Fruit fly (Drosophila melanogaster) whole organism, embryonic: ENCODE measurements around the gene CG2147.

ENCODE experiments used
- Ada2b ChIP-seq: fragments of 200-800 bp; sonication (Bioruptor generic); IDR thresholded peaks from 2 replicates; pipeline ENCODE4 v1.3.6; 2022; ENCODE audit warnings: missing biosample characterization, missing genetic modification characterization
- Antp ChIP-seq: fragments of 200-800 bp; sonication (Bioruptor generic); optimal IDR thresholded peaks from 3 replicates; lab custom pipeline; 2016; ENCODE audit warnings: missing biosample characterization, missing genetic modification characterization
- CG10267 ChIP-seq: fragments of 200-800 bp; sonication (Bioruptor generic); optimal IDR thresholded peaks from 2 replicates; lab custom pipeline; 2018; ENCODE audit warnings: missing biosample characterization, mild to moderate bottlenecking, missing genetic modification characterization, moderate library complexity
- CG10654 ChIP-seq: fragments of 200-800 bp; sonication (Bioruptor generic); optimal IDR thresholded peaks from 2 replicates; lab custom pipeline; 2016; ENCODE audit warnings: missing biosample characterization, missing genetic modification characterization
- CG12299 ChIP-seq: fragments of 200-800 bp; sonication (Bioruptor generic); optimal IDR thresholded peaks from 2 replicates; lab custom pipeline; 2018; ENCODE audit warnings: missing biosample characterization, mild to moderate bottlenecking, missing genetic modification characterization
- CG12659 ChIP-seq: fragments of 200-800 bp; sonication (Bioruptor generic); optimal IDR thresholded peaks from 3 replicates; lab custom pipeline; 2017; ENCODE audit warnings: mild to moderate bottlenecking, missing biosample characterization, missing genetic modification reagents, missing genetic modification characterization
- CG15073 ChIP-seq: fragments of 200-800 bp; sonication (Bioruptor generic); optimal IDR thresholded peaks from 2 replicates; lab custom pipeline; 2016; ENCODE audit warnings: missing biosample characterization, missing genetic modification characterization
- CG16813 ChIP-seq: fragments of 200-800 bp; sonication (Bioruptor generic); IDR thresholded peaks from 3 replicates; pipeline ENCODE4 v1.3.6; 2022; ENCODE audit warnings: missing biosample characterization, missing genetic modification characterization; ENCODE audit not compliant: partially characterized antibody
- CG17186 ChIP-seq: fragments of 200-800 bp; sonication (Bioruptor generic); optimal IDR thresholded peaks from 3 replicates; lab custom pipeline; 2017; ENCODE audit warnings: missing biosample characterization, missing genetic modification reagents, missing genetic modification characterization
- CG18262 ChIP-seq: fragments of 200-800 bp; optimal IDR thresholded peaks from 3 replicates; lab custom pipeline; 2019; ENCODE audit warnings: missing biosample characterization, mild to moderate bottlenecking, missing genetic modification characterization, moderate library complexity
- CG2678 ChIP-seq: fragments of 200-800 bp; sonication (Bioruptor generic); optimal IDR thresholded peaks from 3 replicates; lab custom pipeline; 2019; ENCODE audit warnings: missing biosample characterization, mild to moderate bottlenecking, missing genetic modification characterization, moderate library complexity
- CG2889 ChIP-seq: fragments of 200-800 bp; sonication (Bioruptor generic); IDR thresholded peaks from 3 replicates; pipeline ENCODE4 v1.3.6; 2022; ENCODE audit warnings: missing biosample characterization, missing genetic modification characterization
- CG32532 ChIP-seq: fragments of 200-800 bp; sonication (Bioruptor generic); IDR thresholded peaks from 2 replicates; pipeline ENCODE4 v1.3.6; 2022; ENCODE audit warnings: missing biosample characterization, missing genetic modification characterization
- CG33557 ChIP-seq: fragments of 200-800 bp; sonication (Bioruptor generic); optimal IDR thresholded peaks from 2 replicates; lab custom pipeline; 2019; ENCODE audit warnings: missing biosample characterization, mild to moderate bottlenecking, missing genetic modification characterization, moderate library complexity
- CG3838 ChIP-seq: fragments of 200-800 bp; sonication (Bioruptor generic); optimal IDR thresholded peaks from 3 replicates; lab custom pipeline; 2016; ENCODE audit warnings: missing biosample characterization, missing genetic modification characterization
- CG42726 ChIP-seq: fragments of 200-800 bp; sonication (Bioruptor generic); IDR thresholded peaks from 2 replicates; pipeline ENCODE4 v1.3.6; 2022; ENCODE audit warnings: missing biosample characterization, missing genetic modification characterization; ENCODE audit not compliant: partially characterized antibody
- CG6654 ChIP-seq: fragments of 200-800 bp; sonication (Bioruptor generic); optimal IDR thresholded peaks from 2 replicates; lab custom pipeline; 2017; ENCODE audit warnings: missing biosample characterization, mild to moderate bottlenecking, missing genetic modification characterization
- CG7556 ChIP-seq: fragments of 200-800 bp; sonication (Bioruptor generic); optimal IDR thresholded peaks from 2 replicates; lab custom pipeline; 2017; ENCODE audit warnings: missing biosample characterization, mild to moderate bottlenecking, missing genetic modification characterization
- CG7928 ChIP-seq: fragments of 200-800 bp; sonication (Bioruptor generic); optimal IDR thresholded peaks from 2 replicates; lab custom pipeline; 2017; ENCODE audit warnings: missing biosample characterization, mild to moderate bottlenecking, missing genetic modification characterization
- CG7963 ChIP-seq: fragments of 200-800 bp; sonication (Bioruptor generic); IDR thresholded peaks from 3 replicates; pipeline ENCODE4 v1.3.6; 2022; ENCODE audit warnings: missing biosample characterization, missing genetic modification characterization; ENCODE audit not compliant: partially characterized antibody
- CG8944 ChIP-seq: fragments of 200-800 bp; sonication (Bioruptor generic); optimal IDR thresholded peaks from 3 replicates; lab custom pipeline; 2016; ENCODE audit warnings: missing biosample characterization, missing genetic modification characterization
- CG9609 ChIP-seq: fragments of 200-800 bp; sonication (Bioruptor generic); optimal IDR thresholded peaks from 3 replicates; lab custom pipeline; 2016; ENCODE audit warnings: missing biosample characterization, missing genetic modification characterization
- CG9727 ChIP-seq: fragments of 200-800 bp; sonication (Bioruptor generic); optimal IDR thresholded peaks from 3 replicates; lab custom pipeline; 2017; ENCODE audit warnings: missing biosample characterization, mild to moderate bottlenecking, missing genetic modification characterization
- D19B ChIP-seq: fragments of 200-800 bp; sonication (Bioruptor generic); optimal IDR thresholded peaks from 2 replicates; lab custom pipeline; 2017; ENCODE audit warnings: missing biosample characterization, mild to moderate bottlenecking, missing genetic modification characterization
- Deaf1 ChIP-seq: fragments of 200-800 bp; optimal IDR thresholded peaks from 3 replicates; lab custom pipeline; 2019; ENCODE audit warnings: missing biosample characterization, mild to moderate bottlenecking, missing genetic modification characterization, moderate library complexity
- Doc3 ChIP-seq: fragments of 200-800 bp; sonication (Bioruptor generic); IDR thresholded peaks from 3 replicates; pipeline ENCODE4 v1.3.6; 2022; ENCODE audit warnings: missing biosample characterization, missing genetic modification characterization; ENCODE audit not compliant: partially characterized antibody
- ERR ChIP-seq: fragments of 200-800 bp; sonication (Bioruptor generic); optimal IDR thresholded peaks from 2 replicates; lab custom pipeline; 2016; ENCODE audit warnings: missing biosample characterization, missing genetic modification characterization
- HmgD ChIP-seq: fragments of 200-800 bp; sonication (Bioruptor generic); optimal IDR thresholded peaks from 3 replicates; lab custom pipeline; 2016; ENCODE audit warnings: missing biosample characterization, missing genetic modification characterization
- MESR4 ChIP-seq: fragments of 200-800 bp; sonication (Bioruptor generic); optimal IDR thresholded peaks from 2 replicates; lab custom pipeline; 2018; ENCODE audit warnings: missing biosample characterization, mild to moderate bottlenecking, missing genetic modification characterization, moderate library complexity
- Med ChIP-seq: fragments of 200-800 bp; sonication (Bioruptor generic); peaks from one replicate; lab custom pipeline; 2016; ENCODE audit warnings: missing biosample characterization, missing genetic modification characterization, mild to moderate bottlenecking, inconsistent platforms, moderate library complexity
- Meics ChIP-seq: fragments of 200-800 bp; sonication (Bioruptor generic); optimal IDR thresholded peaks from 2 replicates; lab custom pipeline; 2017; ENCODE audit warnings: missing biosample characterization, mild to moderate bottlenecking, missing genetic modification characterization
- Optix ChIP-seq: fragments of 200-800 bp; sonication (Bioruptor generic); IDR thresholded peaks from 3 replicates; pipeline ENCODE4 v1.3.6; 2022; ENCODE audit warnings: missing biosample characterization, missing genetic modification characterization
- Ptx1 ChIP-seq: fragments of 200-800 bp; sonication (Bioruptor generic); IDR thresholded peaks from 2 replicates; pipeline ENCODE4 v1.3.6; 2022; ENCODE audit warnings: missing biosample characterization, missing genetic modification characterization
- Sry-β ChIP-seq: fragments of 200-800 bp; sonication (Bioruptor generic); optimal IDR thresholded peaks from 2 replicates; lab custom pipeline; 2018; ENCODE audit warnings: missing biosample characterization, mild to moderate bottlenecking, missing genetic modification characterization, moderate library complexity
- Ssrp ChIP-seq: fragments of 200-800 bp; sonication (Bioruptor generic); optimal IDR thresholded peaks from 2 replicates; lab custom pipeline; 2018; ENCODE audit warnings: missing biosample characterization, mild to moderate bottlenecking, missing genetic modification characterization, moderate library complexity
- Xrp1 ChIP-seq: fragments of 200-800 bp; sonication (Bioruptor generic); IDR thresholded peaks from 2 replicates; pipeline ENCODE4 v1.3.6; 2022; ENCODE audit warnings: missing biosample characterization, missing genetic modification characterization
- cad ChIP-seq: fragments of >200 bp; optimal IDR thresholded peaks from 2 replicates; lab custom pipeline; 2017; ENCODE audit warnings: missing biosample characterization, missing genetic modification characterization
- cg ChIP-seq: fragments of 200-800 bp; sonication (Bioruptor generic); optimal IDR thresholded peaks from 3 replicates; lab custom pipeline; 2019; ENCODE audit warnings: missing biosample characterization, mild to moderate bottlenecking, missing genetic modification characterization, moderate library complexity
- crol ChIP-seq: fragments of 200-800 bp; sonication (Bioruptor generic); IDR thresholded peaks from 2 replicates; pipeline ENCODE4 v1.3.6; 2022; ENCODE audit warnings: missing biosample characterization, missing genetic modification characterization
- eve ChIP-seq, 2 experiments: fragments of >200 bp; optimal IDR thresholded peaks; 2 replicates each; lab custom pipeline; 2017; ENCODE audit warnings: missing biosample characterization in 2 of 2, missing genetic modification characterization in 2 of 2
- ewg ChIP-seq: fragments of 200-800 bp; sonication (Bioruptor generic); optimal IDR thresholded peaks from 3 replicates; lab custom pipeline; 2017; ENCODE audit warnings: mild to moderate bottlenecking, missing biosample characterization, missing genetic modification reagents, missing genetic modification characterization
- insv ChIP-seq, 2 experiments: fragments of 200-800 bp; sonication (Bioruptor generic); optimal IDR thresholded peaks; 3 replicates each; lab custom pipeline; 2016 to 2018; ENCODE audit warnings: missing biosample characterization in 2 of 2, missing genetic modification characterization in 2 of 2
- kah ChIP-seq: fragments of 200-800 bp; sonication (Bioruptor generic); optimal IDR thresholded peaks from 2 replicates; lab custom pipeline; 2018; ENCODE audit warnings: missing biosample characterization, mild to moderate bottlenecking, missing genetic modification characterization
- p53 ChIP-seq: fragments of 200-800 bp; sonication (Bioruptor generic); optimal IDR thresholded peaks from 2 replicates; lab custom pipeline; 2016; ENCODE audit warnings: missing biosample characterization, missing genetic modification characterization
- pita ChIP-seq: fragments of 200-800 bp; sonication (Bioruptor generic); optimal IDR thresholded peaks from 2 replicates; lab custom pipeline; 2017; ENCODE audit warnings: missing biosample characterization, mild to moderate bottlenecking, missing genetic modification characterization
- run ChIP-seq: fragments of 200-800 bp; sonication (Bioruptor generic); optimal IDR thresholded peaks from 3 replicates; lab custom pipeline; 2018; ENCODE audit warnings: missing biosample characterization, mild to moderate bottlenecking, missing genetic modification characterization
- schlank ChIP-seq: fragments of 200-800 bp; sonication (Bioruptor generic); optimal IDR thresholded peaks from 2 replicates; lab custom pipeline; 2018; ENCODE audit warnings: missing biosample characterization, mild to moderate bottlenecking, missing genetic modification characterization
- sens ChIP-seq: fragments of 200-800 bp; sonication (Bioruptor generic); peaks from one replicate; lab custom pipeline; 2016; ENCODE audit warnings: missing biosample characterization, missing genetic modification characterization
- ssp ChIP-seq: fragments of 200-800 bp; sonication (Bioruptor generic); IDR thresholded peaks from 2 replicates; pipeline ENCODE4 v1.3.6; 2022; ENCODE audit warnings: missing biosample characterization, missing genetic modification characterization
- stwl ChIP-seq: fragments of 200-800 bp; sonication (Bioruptor generic); optimal IDR thresholded peaks from 3 replicates; lab custom pipeline; 2018; ENCODE audit warnings: missing biosample characterization, mild to moderate bottlenecking, missing genetic modification characterization, moderate library complexity
- ttk ChIP-seq: fragments of 200-800 bp; sonication (Bioruptor generic); IDR thresholded peaks from 2 replicates; pipeline ENCODE4 v2.1.2; 2022; ENCODE audit warnings: missing biosample characterization, missing genetic modification characterization
- zen ChIP-seq: fragments of 200-800 bp; sonication (Bioruptor generic); optimal IDR thresholded peaks from 3 replicates; lab custom pipeline; 2018; ENCODE audit warnings: missing biosample characterization, mild to moderate bottlenecking, missing genetic modification characterization, moderate library complexity

CG2147 gene

dm6 chrX:8210632-8211031 is 29.9 kb upstream of the CG2147 start:
- TF ChIP-seq CG2678 (tag; lab: Kevin White, UChicago) (no peak), CG12299 (tag; lab: Kevin White, UChicago) (no peak), Med (no peak), ttk (GFP tag; lab: Robert Waterston, UW) (no peak), CG12659 (no peak), crol (GFP tag; lab: Robert Waterston, UW) (0 out of 2 replicates have a peak, but pooled peaks have one; percentile 27), cad (peak; percentile 93), CG32532 (GFP tag; lab: Robert Waterston, UW) (no peak), zen (tag; lab: Kevin White, UChicago) (peak; percentile 7), CG42726 (GFP tag; lab: Robert Waterston, UW) (no peak), ERR (no peak), CG2889 (GFP tag; lab: Robert Waterston, UW) (no peak), CG10267 (tag; lab: Kevin White, UChicago) (peak; percentile 22), CG33557 (GFP tag; lab: Kevin White, UChicago) (no peak), HmgD (GFP tag; lab: Kevin White, UChicago) (no peak), D19B (GFP tag; lab: Kevin White, UChicago) (no peak), MESR4 (no peak), CG15073 (GFP tag; lab: Kevin White, UChicago) (no peak), CG6654 (GFP tag; lab: Kevin White, UChicago) (peak; percentile 98), eve (GFP tag; optimal IDR thresholded peaks at IDR 0.05; lab: Kevin White, UChicago) (no peak), schlank (tag; lab: Kevin White, UChicago) (no peak), CG9609 (GFP tag; lab: Kevin White, UChicago) (no peak), Xrp1 (GFP tag; lab: Robert Waterston, UW) (no peak), CG8944 (GFP tag; lab: Kevin White, UChicago) (no peak), Optix (GFP tag; lab: Robert Waterston, UW) (no peak), CG16813 (0 out of 3 replicates have a peak, but pooled peaks have one; percentile 36), ssp (GFP tag; lab: Robert Waterston, UW) (no peak), CG17186 (GFP tag; lab: Kevin White, UChicago) (no peak), Sry-β (GFP tag; lab: Kevin White, UChicago) (no peak), CG18262 (tag; lab: Kevin White, UChicago) (no peak), insv (GFP tag; optimal IDR thresholded peaks at IDR 0.05; lab: Kevin White, UChicago) (no peak), kah (GFP tag; lab: Kevin White, UChicago) (no peak), CG10654 (GFP tag; lab: Kevin White, UChicago) (no peak), Ptx1 (GFP tag; lab: Robert Waterston, UW) (no peak), Ssrp (tag; lab: Kevin White, UChicago) (no peak), Ada2b (GFP tag; lab: Robert Waterston, UW) (no peak), stwl (peak; percentile 36), CG7556 (no peak), Meics (GFP tag; lab: Kevin White, UChicago) (no peak), p53 (no peak), CG7928 (GFP tag; lab: Kevin White, UChicago) (no peak), CG9727 (GFP tag; lab: Kevin White, UChicago) (no peak), run (tag; lab: Kevin White, UChicago) (no peak), sens (peak; percentile 50), cg (GFP tag; lab: Kevin White, UChicago) (peak; percentile 39), pita (GFP tag; lab: Kevin White, UChicago) (peak; percentile 41), CG7963 (GFP tag; lab: Robert Waterston, UW) (no peak), Doc3 (GFP tag; lab: Robert Waterston, UW) (no peak), Antp (GFP tag; lab: Kevin White, UChicago) (no peak), CG3838 (GFP tag; lab: Kevin White, UChicago) (no peak), ewg (GFP tag; lab: Kevin White, UChicago) (no peak), Deaf1 (tag; lab: Kevin White, UChicago) (no peak)
